Fruit fly (Drosophila melanogaster): Measurements from ENCODE around the gene bai.

- TF ChIP-seq CG8478 (optimal IDR thresholded peaks at IDR 0.05) (no peak), CTCF (optimal IDR thresholded peaks at IDR 0.05) (no peak)
Observed at dm6 chr3R:25051441-25052097, 12.4 kb downstream of the bai start.

All from S2 (cell line).